Fruit fly (Drosophila melanogaster) whole organism, prepupa: ENCODE measurements around the gene CG46314.

Source experiments
- Blimp-1 ChIP-seq: fragments of 200-800 bp; sonication (Bioruptor generic); optimal IDR thresholded peaks from 3 replicates; lab custom pipeline; 2017; ENCODE audit warnings: missing biosample characterization, missing genetic modification characterization, mild to moderate bottlenecking, moderate library complexity, missing genetic modification reagents
- CG15336 ChIP-seq: fragments of 200-800 bp; sonication (Bioruptor generic); IDR thresholded peaks from 2 replicates; pipeline ENCODE4 v1.3.6; 2022; ENCODE audit warnings: missing biosample characterization, missing genetic modification characterization
- Sox102F ChIP-seq: fragments of 200-800 bp; sonication (Bioruptor generic); optimal IDR thresholded peaks from 2 replicates; lab custom pipeline; 2016; ENCODE audit warnings: missing biosample characterization, mild to moderate bottlenecking, missing genetic modification characterization
- achi ChIP-seq: fragments of 200-800 bp; sonication (Bioruptor generic); optimal IDR thresholded peaks from 3 replicates; lab custom pipeline; 2016; ENCODE audit warnings: missing biosample characterization, missing genetic modification characterization
- cyc ChIP-seq: fragments of 200-800 bp; sonication (Bioruptor generic); optimal IDR thresholded peaks from 3 replicates; lab custom pipeline; 2016; ENCODE audit warnings: missing biosample characterization, missing genetic modification characterization
- dsx ChIP-seq: fragments of 200-800 bp; optimal IDR thresholded peaks from 3 replicates; lab custom pipeline; 2019; ENCODE audit warnings: missing biosample characterization, mild to moderate bottlenecking, missing genetic modification characterization, moderate library complexity; ENCODE audit not compliant: poor library complexity, severe bottlenecking
- svp ChIP-seq: fragments of 200-800 bp; sonication (Bioruptor generic); peaks from one replicate; lab custom pipeline; 2016; ENCODE audit warnings: missing biosample characterization, missing genetic modification characterization

- TF ChIP-seq achi (GFP tag; lab: Kevin White, UChicago) (no peak), cyc (no peak), Blimp-1 (GFP tag; lab: Kevin White, UChicago) (no peak), dsx (no peak), Sox102F (GFP tag; lab: Kevin White, UChicago) (no peak), svp (GFP tag; lab: Kevin White, UChicago) (no peak), CG15336 (GFP tag; lab: Robert Waterston, UW) (no peak)
These were observed 46.8 kb downstream of the CG46314 start, which contains the start of gene dtr for dm6 chr2L:21360916-21361315.
